Fruit fly (Drosophila melanogaster) whole organism, embryonic: ENCODE measurements around the gene Nagk.
A peak's percentile ranks its signal among the peaks of the same experiment; 100 is the strongest.

ENCODE experiments used
- Atf3 ChIP-seq: fragments of 200-800 bp; sonication (Bioruptor generic); optimal IDR thresholded peaks from 3 replicates; lab custom pipeline; 2016; ENCODE audit warnings: missing biosample characterization, missing genetic modification characterization
- B-H2 ChIP-seq: fragments of 200-800 bp; sonication (Bioruptor generic); optimal IDR thresholded peaks from 2 replicates; lab custom pipeline; 2018; ENCODE audit warnings: missing biosample characterization, mild to moderate bottlenecking, missing genetic modification characterization
- Bgb ChIP-seq: fragments of 200-800 bp; sonication (Bioruptor generic); IDR thresholded peaks from 2 replicates; pipeline ENCODE4 v1.3.6; 2022; ENCODE audit warnings: missing biosample characterization, missing genetic modification characterization; ENCODE audit not compliant: partially characterized antibody
- Bteb2 ChIP-seq: fragments of 200-800 bp; sonication (Bioruptor generic); optimal IDR thresholded peaks from 2 replicates; lab custom pipeline; 2016; ENCODE audit warnings: missing biosample characterization, missing genetic modification characterization
- CG10267 ChIP-seq: fragments of 200-800 bp; sonication (Bioruptor generic); optimal IDR thresholded peaks from 2 replicates; lab custom pipeline; 2018; ENCODE audit warnings: missing biosample characterization, mild to moderate bottlenecking, missing genetic modification characterization, moderate library complexity
- CG11085 ChIP-seq: fragments of 200-800 bp; sonication (Bioruptor generic); IDR thresholded peaks from 2 replicates; pipeline ENCODE4 v1.3.6; 2022; ENCODE audit warnings: missing biosample characterization, missing genetic modification characterization
- CG11456 ChIP-seq: fragments of 200-800 bp; sonication (Bioruptor generic); IDR thresholded peaks from 3 replicates; pipeline ENCODE4 v1.3.6; 2022; ENCODE audit warnings: missing biosample characterization, missing genetic modification characterization
- CG11695 ChIP-seq: fragments of 200-800 bp; sonication (Bioruptor generic); IDR thresholded peaks from 3 replicates; pipeline ENCODE4 v1.3.6; 2022; ENCODE audit warnings: missing biosample characterization, missing genetic modification characterization
- CG12391 ChIP-seq: fragments of 200-800 bp; sonication (Bioruptor generic); optimal IDR thresholded peaks from 3 replicates; lab custom pipeline; 2018; ENCODE audit warnings: missing biosample characterization, mild to moderate bottlenecking, missing genetic modification characterization, moderate library complexity
- CG13775 ChIP-seq: fragments of 200-800 bp; sonication (Bioruptor generic); optimal IDR thresholded peaks from 3 replicates; lab custom pipeline; 2017; ENCODE audit warnings: missing biosample characterization, mild to moderate bottlenecking, missing genetic modification characterization
- CG15696 ChIP-seq: fragments of 200-800 bp; sonication (Bioruptor generic); optimal IDR thresholded peaks from 2 replicates; lab custom pipeline; 2019; ENCODE audit warnings: missing biosample characterization, mild to moderate bottlenecking, missing genetic modification characterization, moderate library complexity
- CG2116 ChIP-seq: fragments of 200-800 bp; sonication (Bioruptor generic); optimal IDR thresholded peaks from 3 replicates; lab custom pipeline; 2018; ENCODE audit warnings: missing biosample characterization, mild to moderate bottlenecking, missing genetic modification characterization
- CG3163 ChIP-seq: fragments of 200-800 bp; sonication (Bioruptor generic); optimal IDR thresholded peaks from 3 replicates; lab custom pipeline; 2016; ENCODE audit warnings: missing biosample characterization, missing genetic modification characterization
- CG32767 ChIP-seq: fragments of 200-800 bp; sonication (Bioruptor generic); IDR thresholded peaks from 2 replicates; pipeline ENCODE4 v1.3.6; 2022; ENCODE audit warnings: missing biosample characterization, missing genetic modification characterization
- CG4328 ChIP-seq: fragments of 200-800 bp; sonication (Bioruptor generic); optimal IDR thresholded peaks from 3 replicates; lab custom pipeline; 2017; ENCODE audit warnings: missing biosample characterization, missing genetic modification reagents, missing genetic modification characterization
- CG4854 ChIP-seq: fragments of 200-800 bp; sonication (Bioruptor generic); optimal IDR thresholded peaks from 2 replicates; lab custom pipeline; 2016; ENCODE audit warnings: missing biosample characterization, missing genetic modification characterization, inconsistent platforms
- CG6254 ChIP-seq: fragments of 200-800 bp; sonication (Bioruptor generic); optimal IDR thresholded peaks from 3 replicates; lab custom pipeline; 2017; ENCODE audit warnings: mild to moderate bottlenecking, missing biosample characterization, missing genetic modification reagents, missing genetic modification characterization
- CG6683 ChIP-seq: fragments of 200-800 bp; sonication (Bioruptor generic); optimal IDR thresholded peaks from 2 replicates; lab custom pipeline; 2017; ENCODE audit warnings: missing biosample characterization, mild to moderate bottlenecking, missing genetic modification characterization, missing genetic modification reagents
- CG7839 ChIP-seq: fragments of 200-800 bp; sonication (Bioruptor generic); optimal IDR thresholded peaks from 3 replicates; lab custom pipeline; 2018; ENCODE audit warnings: missing biosample characterization, mild to moderate bottlenecking, missing genetic modification characterization, moderate library complexity
- CG8944 ChIP-seq: fragments of 200-800 bp; sonication (Bioruptor generic); optimal IDR thresholded peaks from 3 replicates; lab custom pipeline; 2016; ENCODE audit warnings: missing biosample characterization, missing genetic modification characterization
- CG9437 ChIP-seq: fragments of 200-800 bp; sonication (Bioruptor generic); optimal IDR thresholded peaks from 2 replicates; lab custom pipeline; 2018; ENCODE audit warnings: missing biosample characterization, mild to moderate bottlenecking, missing genetic modification characterization
- CG9609 ChIP-seq: fragments of 200-800 bp; sonication (Bioruptor generic); optimal IDR thresholded peaks from 3 replicates; lab custom pipeline; 2016; ENCODE audit warnings: missing biosample characterization, missing genetic modification characterization
- Camta ChIP-seq: fragments of 200-800 bp; sonication (Bioruptor generic); optimal IDR thresholded peaks from 2 replicates; lab custom pipeline; 2016; ENCODE audit warnings: missing biosample characterization, missing genetic modification characterization
- Fer1 ChIP-seq: fragments of 200-800 bp; sonication (Bioruptor generic); optimal IDR thresholded peaks from 2 replicates; lab custom pipeline; 2017; ENCODE audit warnings: missing biosample characterization, mild to moderate bottlenecking, missing genetic modification characterization
- Fer3 ChIP-seq: fragments of 200-800 bp; sonication (Bioruptor generic); optimal IDR thresholded peaks from 2 replicates; lab custom pipeline; 2018; ENCODE audit warnings: missing biosample characterization, mild to moderate bottlenecking, missing genetic modification characterization, moderate library complexity
- H2.0 ChIP-seq: fragments of 200-800 bp; sonication (Bioruptor generic); IDR thresholded peaks from 2 replicates; pipeline ENCODE4 v1.3.6; 2022; ENCODE audit warnings: missing biosample characterization, missing genetic modification characterization
- Kr ChIP-seq: fragments of 200-800 bp; sonication (Bioruptor generic); optimal IDR thresholded peaks from 2 replicates; lab custom pipeline; 2017; ENCODE audit warnings: missing biosample characterization, mild to moderate bottlenecking, missing genetic modification characterization
- Med ChIP-seq: fragments of 200-800 bp; sonication (Bioruptor generic); peaks from one replicate; lab custom pipeline; 2016; ENCODE audit warnings: missing biosample characterization, missing genetic modification characterization, mild to moderate bottlenecking, inconsistent platforms, moderate library complexity
- Mrtf ChIP-seq: fragments of 200-800 bp; sonication (Bioruptor generic); IDR thresholded peaks from 3 replicates; pipeline ENCODE4 v1.3.6; 2022; ENCODE audit warnings: missing biosample characterization, missing genetic modification characterization
- NK7.1 ChIP-seq: fragments of 200-800 bp; sonication (Bioruptor generic); optimal IDR thresholded peaks from 3 replicates; lab custom pipeline; 2016; ENCODE audit warnings: missing biosample characterization, missing genetic modification characterization
- Xbp1 ChIP-seq: fragments of 200-800 bp; sonication (Bioruptor generic); optimal IDR thresholded peaks from 3 replicates; lab custom pipeline; 2016; ENCODE audit warnings: missing biosample characterization, mild to moderate bottlenecking, missing genetic modification characterization
- ato ChIP-seq: fragments of 200-800 bp; sonication (Bioruptor generic); IDR thresholded peaks from 2 replicates; pipeline ENCODE4 v1.3.6; 2022; ENCODE audit warnings: missing biosample characterization, missing genetic modification characterization; ENCODE audit not compliant: partially characterized antibody
- cg ChIP-seq: fragments of 200-800 bp; sonication (Bioruptor generic); optimal IDR thresholded peaks from 3 replicates; lab custom pipeline; 2019; ENCODE audit warnings: missing biosample characterization, mild to moderate bottlenecking, missing genetic modification characterization, moderate library complexity
- crc ChIP-seq: fragments of 200-800 bp; sonication (Bioruptor generic); optimal IDR thresholded peaks from 2 replicates; lab custom pipeline; 2016; ENCODE audit warnings: missing biosample characterization, missing genetic modification characterization
- dysf ChIP-seq: fragments of 200-800 bp; sonication (Bioruptor generic); IDR thresholded peaks from 3 replicates; pipeline ENCODE4 v1.3.6; 2022; ENCODE audit warnings: missing biosample characterization, missing genetic modification characterization
- gce ChIP-seq: fragments of 200-800 bp; sonication (Bioruptor generic); IDR thresholded peaks from 3 replicates; pipeline ENCODE4 v1.3.6; 2022; ENCODE audit warnings: missing biosample characterization, missing genetic modification characterization
- gsb-n ChIP-seq: fragments of 200-800 bp; sonication (Bioruptor generic); optimal IDR thresholded peaks from 3 replicates; lab custom pipeline; 2018; ENCODE audit warnings: missing biosample characterization, mild to moderate bottlenecking, missing genetic modification characterization
- ham ChIP-seq: fragments of 200-800 bp; sonication (Bioruptor generic); IDR thresholded peaks from 2 replicates; pipeline ENCODE4 v1.3.6; 2022; ENCODE audit warnings: missing biosample characterization, missing genetic modification characterization
- kah ChIP-seq: fragments of 200-800 bp; sonication (Bioruptor generic); optimal IDR thresholded peaks from 2 replicates; lab custom pipeline; 2018; ENCODE audit warnings: missing biosample characterization, mild to moderate bottlenecking, missing genetic modification characterization
- lov ChIP-seq, 2 experiments: fragments of 200-800 bp in 1 of 2; fragments of >200 bp in 1 of 2; sonication (Bioruptor generic) in 1 of 2; IDR thresholded peaks in 1 of 2; optimal IDR thresholded peaks in 1 of 2; 2 replicates in 1 of 2; 3 replicates in 1 of 2; pipeline versions ENCODE4 v1.3.6 to Lab custom; 2017 to 2022; ENCODE audit warnings: missing biosample characterization in 1 of 2, missing genetic modification characterization in 1 of 2
- nmo ChIP-seq: fragments of 200-800 bp; sonication (Bioruptor generic); optimal IDR thresholded peaks from 2 replicates; lab custom pipeline; 2018; ENCODE audit warnings: missing biosample characterization, mild to moderate bottlenecking, missing genetic modification characterization, moderate library complexity
- org-1 ChIP-seq: fragments of 200-800 bp; sonication (Bioruptor generic); optimal IDR thresholded peaks from 2 replicates; lab custom pipeline; 2017; ENCODE audit warnings: missing biosample characterization, missing genetic modification characterization
- peb ChIP-seq: fragments of 200-800 bp; sonication (Bioruptor generic); IDR thresholded peaks from 2 replicates; pipeline ENCODE4 v1.3.6; 2022; ENCODE audit warnings: missing biosample characterization, missing genetic modification characterization
- pita ChIP-seq: fragments of 200-800 bp; sonication (Bioruptor generic); optimal IDR thresholded peaks from 2 replicates; lab custom pipeline; 2017; ENCODE audit warnings: missing biosample characterization, mild to moderate bottlenecking, missing genetic modification characterization
- psq ChIP-seq: fragments of 200-800 bp; sonication (Bioruptor generic); optimal IDR thresholded peaks from 2 replicates; lab custom pipeline; 2017; ENCODE audit warnings: missing biosample characterization, missing genetic modification characterization
- sd ChIP-seq: fragments of 200-800 bp; sonication (Bioruptor generic); optimal IDR thresholded peaks from 3 replicates; lab custom pipeline; 2018; ENCODE audit warnings: missing biosample characterization, mild to moderate bottlenecking, missing genetic modification characterization, moderate library complexity
- stwl ChIP-seq: fragments of 200-800 bp; sonication (Bioruptor generic); optimal IDR thresholded peaks from 3 replicates; lab custom pipeline; 2018; ENCODE audit warnings: missing biosample characterization, mild to moderate bottlenecking, missing genetic modification characterization, moderate library complexity
- tgo ChIP-seq: fragments of 200-800 bp; sonication (Bioruptor generic); IDR thresholded peaks from 3 replicates; pipeline ENCODE4 v1.3.6; 2022; ENCODE audit warnings: missing biosample characterization, missing genetic modification characterization
- tup ChIP-seq: fragments of 200-800 bp; sonication (Bioruptor generic); optimal IDR thresholded peaks from 2 replicates; lab custom pipeline; 2016; ENCODE audit warnings: missing biosample characterization, mild to moderate bottlenecking, missing genetic modification characterization, moderate library complexity
- zf30C ChIP-seq: fragments of 200-800 bp; sonication (Bioruptor generic); optimal IDR thresholded peaks from 3 replicates; lab custom pipeline; 2018; ENCODE audit warnings: missing biosample characterization, mild to moderate bottlenecking, missing genetic modification characterization

The Nagk gene

dm6 chr3R:15350993-15351426 lies 8.0 kb upstream of the Nagk start, which contains the start of the genes Trs33 and Tmtc4 (continued):
- TF ChIP-seq sd (tag; lab: Kevin White, UChicago) (peak; percentile 42), tgo (GFP tag; lab: Robert Waterston, UW) (no peak), CG13775 (GFP tag; lab: Kevin White, UChicago) (peak; percentile 35), lov (optimal IDR thresholded peaks at IDR 0.05; lab: Kevin White, UChicago) (no peak), lov (GFP tag; IDR thresholded peaks at IDR 0.05; lab: Robert Waterston, UW) (no peak), Med (peak; percentile 76), nmo (GFP tag; lab: Kevin White, UChicago) (peak; percentile 52), gsb-n (tag; lab: Kevin White, UChicago) (peak; percentile 58), CG4328 (peak; percentile 29), zf30C (peak; percentile 35), Bgb (GFP tag; lab: Robert Waterston, UW) (no peak), B-H2 (peak; percentile 61), ham (GFP tag; lab: Robert Waterston, UW) (no peak), stwl (peak; percentile 39)

DNA sequence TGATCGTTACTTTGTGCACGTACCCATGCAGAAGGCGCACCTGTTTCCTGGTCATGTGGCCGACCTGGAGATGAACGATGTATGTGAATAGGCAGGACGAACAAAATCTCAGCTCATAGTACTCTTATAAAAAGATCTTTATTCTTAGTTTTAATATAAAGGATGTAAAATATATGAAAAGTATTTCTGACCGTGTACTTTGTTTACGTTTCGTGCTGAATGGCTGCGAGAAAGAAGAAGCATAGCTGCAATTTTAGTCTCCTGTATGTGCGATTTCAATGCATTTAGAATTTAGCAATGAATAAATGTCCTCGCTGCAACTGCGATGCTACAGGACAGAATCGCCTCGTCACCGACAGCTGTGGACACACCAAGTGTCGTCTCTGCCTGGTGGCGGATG lies 4.8 kb upstream of the Nagk start, which contains the start of the genes CG42726 and CG42727:
Gene CG42726 (plus strand): TSS at position 227 of the 400 bp plus-strand sequence.
Gene CG42727 (plus strand): TSS at position 227 of the 400 bp plus-strand sequence.
- no peak for TF ChIP-seq CG9437 (GFP tag; lab: Kevin White, UChicago)
- no peak for TF ChIP-seq org-1 (GFP tag; lab: Kevin White, UChicago)
- no peak for TF ChIP-seq NK7.1 (GFP tag; lab: Kevin White, UChicago)
- TF ChIP-seq cg (GFP tag; lab: Kevin White, UChicago): no peak
- no peak for TF ChIP-seq CG32767 (GFP tag; lab: Robert Waterston, UW)
- peak; percentile 27 for TF ChIP-seq Bteb2 (GFP tag; lab: Kevin White, UChicago)
- no peak for TF ChIP-seq Atf3
- TF ChIP-seq CG10267 (tag; lab: Kevin White, UChicago): no peak
- TF ChIP-seq Fer1: peak; percentile 50
- TF ChIP-seq CG2116 (GFP tag; lab: Kevin White, UChicago): peak; percentile 13
- 0 out of 3 replicates have a peak, but pooled peaks have one; percentile 12 for TF ChIP-seq Mrtf (GFP tag; lab: Robert Waterston, UW)
- TF ChIP-seq psq (GFP tag; lab: Kevin White, UChicago): no peak
- TF ChIP-seq gce (GFP tag; lab: Robert Waterston, UW): 0 out of 3 replicates have a peak, but pooled peaks have one; percentile 27
- TF ChIP-seq H2.0 (GFP tag; lab: Robert Waterston, UW): 0 out of 2 replicates have a peak, but pooled peaks have one; percentile 19
- no peak for TF ChIP-seq kah (GFP tag; lab: Kevin White, UChicago)
- TF ChIP-seq CG11085 (GFP tag; lab: Robert Waterston, UW): no peak
- no peak for TF ChIP-seq CG8944 (GFP tag; lab: Kevin White, UChicago)
- TF ChIP-seq CG15696 (tag; lab: Kevin White, UChicago): peak; percentile 1
- peak; percentile 6 for TF ChIP-seq Fer3 (tag; lab: Kevin White, UChicago)
- no peak for TF ChIP-seq CG3163 (GFP tag; lab: Kevin White, UChicago)
- no peak for TF ChIP-seq CG6254 (GFP tag; lab: Kevin White, UChicago)
- no peak for TF ChIP-seq pita
- no peak for TF ChIP-seq crc
- TF ChIP-seq Xbp1 (GFP tag; lab: Kevin White, UChicago): peak; percentile 37
- TF ChIP-seq dysf (GFP tag; lab: Robert Waterston, UW): no peak
- no peak for TF ChIP-seq ato
- TF ChIP-seq CG11695 (GFP tag; lab: Robert Waterston, UW): no peak
- no peak for TF ChIP-seq CG4854 (GFP tag; lab: Kevin White, UChicago)
- no peak for TF ChIP-seq CG9609 (GFP tag; lab: Kevin White, UChicago)
- TF ChIP-seq CG11456 (GFP tag; lab: Robert Waterston, UW): no peak
- TF ChIP-seq ham (GFP tag; lab: Robert Waterston, UW): no peak
- TF ChIP-seq peb (GFP tag; lab: Robert Waterston, UW): no peak
- no peak for TF ChIP-seq Kr (GFP tag; lab: Kevin White, UChicago)
- TF ChIP-seq CG12391: peak; percentile 35
- TF ChIP-seq CG7839 (tag; lab: Kevin White, UChicago): no peak
- no peak for TF ChIP-seq tup
- TF ChIP-seq CG6683 (GFP tag; lab: Kevin White, UChicago): no peak
- TF ChIP-seq Camta: no peak
